Worm (Caenorhabditis elegans) whole organism, late embryonic: ENCODE results near the gene W04H10.5.
"Not testable (repeated sequence)": the region's sequence is repeated elsewhere in the genome, so short reads cannot be mapped to it uniquely, and the experiment has no call there.

Source experiments
- C38D4.7 ChIP-seq: fragments of 200-800 bp; sonication (Bioruptor generic); optimal IDR thresholded peaks from 2 replicates; lab custom pipeline; 2018; ENCODE audit warnings: mild to moderate bottlenecking, missing genetic modification characterization, moderate library complexity, missing compliant biosample characterization
- K02D7.2 ChIP-seq: sonication (generic microtip); optimal IDR thresholded peaks from 2 replicates; lab custom pipeline; 2017; ENCODE audit warnings: mild to moderate bottlenecking, missing genetic modification characterization, missing compliant biosample characterization
- T23F11.4 ChIP-seq: fragments of 200-800 bp; sonication (Bioruptor generic); optimal IDR thresholded peaks from 2 replicates; lab custom pipeline; 2018; ENCODE audit warnings: mild to moderate bottlenecking, missing genetic modification characterization, missing compliant biosample characterization
- ama-1 ChIP-seq: fragments of 150-350 bp; optimal IDR thresholded peaks from 2 replicates; lab custom pipeline; 2014
- ceh-31 ChIP-seq: sonication (generic microtip); optimal IDR thresholded peaks from 2 replicates; lab custom pipeline; 2016; ENCODE audit warnings: missing genetic modification characterization, missing compliant biosample characterization
- ceh-34 ChIP-seq: sonication (generic microtip); optimal IDR thresholded peaks from 2 replicates; lab custom pipeline; 2016; ENCODE audit warnings: mild to moderate bottlenecking, missing genetic modification characterization, missing compliant biosample characterization
- ceh-45 ChIP-seq: fragments of 200-800 bp; sonication (Bioruptor generic); IDR thresholded peaks from 2 replicates; pipeline ENCODE4 v1.3.6; 2022; ENCODE audit warnings: missing genetic modification reagents, missing genetic modification characterization, missing compliant biosample characterization
- ceh-48 ChIP-seq: sonication (generic microtip); optimal IDR thresholded peaks from 2 replicates; lab custom pipeline; 2016; ENCODE audit warnings: missing genetic modification characterization, inconsistent platforms, missing compliant biosample characterization
- ceh-6 ChIP-seq: fragments of 200-800 bp; sonication (Bioruptor generic); optimal IDR thresholded peaks from 2 replicates; lab custom pipeline; 2018; ENCODE audit warnings: mild to moderate bottlenecking, missing genetic modification characterization, missing compliant biosample characterization
- ceh-9 ChIP-seq: sonication (generic microtip); optimal IDR thresholded peaks from 2 replicates; lab custom pipeline; 2016; ENCODE audit warnings: mild to moderate bottlenecking, missing genetic modification characterization, inconsistent platforms, missing compliant biosample characterization
- che-1 ChIP-seq: sonication (generic microtip); optimal IDR thresholded peaks from 2 replicates; lab custom pipeline; 2016; ENCODE audit warnings: mild to moderate bottlenecking, missing genetic modification characterization, missing compliant biosample characterization
- dmd-4 ChIP-seq: sonication (generic microtip); optimal IDR thresholded peaks from 2 replicates; lab custom pipeline; 2016; ENCODE audit warnings: borderline replicate concordance, missing genetic modification characterization, missing compliant biosample characterization
- elt-4 ChIP-seq: sonication (generic microtip); optimal IDR thresholded peaks from 2 replicates; lab custom pipeline; 2016; ENCODE audit warnings: missing genetic modification characterization, missing compliant biosample characterization
- ets-4 ChIP-seq: sonication (generic microtip); optimal IDR thresholded peaks from 2 replicates; lab custom pipeline; 2016; ENCODE audit warnings: missing genetic modification characterization, missing compliant biosample characterization
- eyg-1 ChIP-seq: sonication (generic microtip); optimal IDR thresholded peaks from 2 replicates; lab custom pipeline; 2016; ENCODE audit warnings: missing genotype, missing genetic modification characterization, missing compliant biosample characterization
- fkh-10 ChIP-seq: fragments of 150-350 bp; optimal IDR thresholded peaks from 2 replicates; lab custom pipeline; 2014; ENCODE audit warnings: missing biosample characterization, missing genetic modification reagents, missing genetic modification characterization
- hlh-13 ChIP-seq: fragments of 200-800 bp; sonication (Bioruptor generic); optimal IDR thresholded peaks from 2 replicates; lab custom pipeline; 2018; ENCODE audit warnings: mild to moderate bottlenecking, missing genetic modification characterization, missing compliant biosample characterization
- hlh-15 ChIP-seq: sonication (generic microtip); optimal IDR thresholded peaks from 2 replicates; lab custom pipeline; 2016; ENCODE audit warnings: missing genetic modification characterization, missing compliant biosample characterization
- hlh-30 ChIP-seq: sonication (generic microtip); optimal IDR thresholded peaks from 2 replicates; lab custom pipeline; 2017; ENCODE audit warnings: antibody characterized with exemption, missing genetic modification characterization, missing compliant biosample characterization; ENCODE audit not compliant: insufficient read depth
- lim-6 ChIP-seq: sonication (generic microtip); optimal IDR thresholded peaks from 2 replicates; lab custom pipeline; 2016; ENCODE audit warnings: missing genetic modification characterization, missing compliant biosample characterization
- lin-11 ChIP-seq: fragments of 200-800 bp; sonication (Bioruptor generic); optimal IDR thresholded peaks from 2 replicates; lab custom pipeline; 2018; ENCODE audit warnings: mild to moderate bottlenecking, missing genetic modification characterization, missing compliant biosample characterization
- mec-3 ChIP-seq: sonication (generic microtip); optimal IDR thresholded peaks from 2 replicates; lab custom pipeline; 2016; ENCODE audit warnings: borderline replicate concordance, missing genetic modification characterization, missing compliant biosample characterization
- nhr-11 ChIP-seq: fragments of 150-350 bp; optimal IDR thresholded peaks from 2 replicates; lab custom pipeline; 2014; ENCODE audit warnings: missing biosample characterization, missing genetic modification characterization
- nhr-232 ChIP-seq: sonication (generic microtip); optimal IDR thresholded peaks from 2 replicates; lab custom pipeline; 2016; ENCODE audit warnings: missing genetic modification characterization, missing compliant biosample characterization
- odd-2 ChIP-seq: sonication (generic microtip); optimal IDR thresholded peaks from 2 replicates; lab custom pipeline; 2017; ENCODE audit warnings: antibody characterized with exemption, mild to moderate bottlenecking, missing genetic modification characterization, missing compliant biosample characterization
- pha-2 ChIP-seq: sonication (generic microtip); optimal IDR thresholded peaks from 2 replicates; lab custom pipeline; 2017; ENCODE audit warnings: mild to moderate bottlenecking, missing genetic modification characterization, missing compliant biosample characterization
- pros-1 ChIP-seq: fragments of 150-350 bp; optimal IDR thresholded peaks from 2 replicates; lab custom pipeline; 2014; ENCODE audit warnings: missing biosample characterization, missing genetic modification reagents, missing genetic modification characterization
- rnt-1 ChIP-seq: sonication (generic microtip); optimal IDR thresholded peaks from 2 replicates; lab custom pipeline; 2016; ENCODE audit warnings: missing genetic modification characterization, missing compliant biosample characterization
- syd-9 ChIP-seq: sonication (generic microtip); optimal IDR thresholded peaks from 2 replicates; lab custom pipeline; 2016; ENCODE audit warnings: mild to moderate bottlenecking, missing genetic modification characterization, moderate library complexity, missing compliant biosample characterization
- tbx-2 ChIP-seq: sonication (generic microtip); optimal IDR thresholded peaks from 2 replicates; lab custom pipeline; 2016; ENCODE audit warnings: missing genetic modification characterization, missing compliant biosample characterization
- tbx-7 ChIP-seq: sonication (generic microtip); optimal IDR thresholded peaks from 2 replicates; lab custom pipeline; 2016; ENCODE audit warnings: missing genotype, missing genetic modification characterization, missing compliant biosample characterization
- unc-42 ChIP-seq: sonication (generic microtip); optimal IDR thresholded peaks from 2 replicates; lab custom pipeline; 2016; ENCODE audit warnings: missing genotype, missing genetic modification characterization, missing compliant biosample characterization
- unc-86 ChIP-seq: sonication (generic microtip); optimal IDR thresholded peaks from 2 replicates; lab custom pipeline; 2016; ENCODE audit warnings: missing genetic modification characterization, missing compliant biosample characterization

Gene W04H10.5

ce11 chrII:602969-603368 is 3.2 kb upstream of the W04H10.5 start (continued):
- TF ChIP-seq tbx-7 (tag; lab: Kevin White, UChicago) (no peak), hlh-15 (no peak), eyg-1 (tag; lab: Kevin White, UChicago) (no peak), elt-4 (tag; lab: Kevin White, UChicago) (no peak), syd-9 (tag; lab: Kevin White, UChicago) (no peak), ceh-9 (tag; lab: Kevin White, UChicago) (no peak), K02D7.2 (tag; lab: Kevin White, UChicago) (no peak), mec-3 (no peak), rnt-1 (peak; percentile 13)

- TF ChIP-seq unc-86 (tag; lab: Kevin White, UChicago), result no peak
- TF ChIP-seq unc-42 (tag; lab: Kevin White, UChicago), result no peak
- no peak for TF ChIP-seq ceh-31 (tag; lab: Kevin White, UChicago)
- TF ChIP-seq nhr-11 (tag; lab: Kevin White, UChicago), result no peak
- no peak for TF ChIP-seq ama-1 (lab: Kevin White, UChicago)
- no peak for TF ChIP-seq lim-6 (tag; lab: Kevin White, UChicago)
- no peak for TF ChIP-seq ceh-6 (GFP tag; lab: Kevin White, UChicago)
- TF ChIP-seq pha-2, result no peak
- no peak for TF ChIP-seq C38D4.7
- no peak for TF ChIP-seq pros-1 (tag; lab: Kevin White, UChicago)
- no peak for TF ChIP-seq ets-4 (tag; lab: Kevin White, UChicago)
- no peak for TF ChIP-seq che-1 (tag; lab: Kevin White, UChicago)
- no peak for TF ChIP-seq fkh-10 (GFP tag; lab: Kevin White, UChicago)
- TF ChIP-seq ceh-34 (tag; lab: Kevin White, UChicago), result no peak
- TF ChIP-seq, all 69 proteins: peak for 0
Observed at ce11 chrII:605267-605666, 866 bp upstream of the W04H10.5 start, which contains the start of gene W04H10.2. Gene W04H10.2 (plus strand): TSS chrII:605567.

ce11 chrII:608341-608740 is 2.2 kb downstream of the W04H10.5 start, which contains the start of gene W04H10.6:
Gene W04H10.6 (minus strand): TSS chrII:608441.
- TF ChIP-seq hlh-13 (GFP tag; lab: Kevin White, UChicago) (no peak), odd-2 (tag; lab: Kevin White, UChicago) (no peak), hlh-30 (peak; percentile 18)

ce11 chrII:608757-609156 is 2.6 kb downstream of the W04H10.5 start, which contains the start of gene W04H10.1:
Gene W04H10.1 (plus strand): TSS chrII:609057.
- TF ChIP-seq che-1 (tag; lab: Kevin White, UChicago) (no peak), hlh-15 (no peak), ceh-45 (GFP tag; lab: Robert Waterston, UW) (no peak), pros-1 (tag; lab: Kevin White, UChicago) (no peak), mec-3 (no peak), T23F11.4 (GFP tag; lab: Kevin White, UChicago) (no peak), tbx-2 (tag; lab: Kevin White, UChicago) (no peak), dmd-4 (tag; lab: Kevin White, UChicago) (no peak), lin-11 (tag; lab: Kevin White, UChicago) (no peak), unc-86 (tag; lab: Kevin White, UChicago) (no peak)
- TF ChIP-seq, all 69 proteins: peak for 0

ce11 chrII:612361-612760 is 6.2 kb downstream of the W04H10.5 start, which contains the start of gene clec-118:
Gene clec-118 (minus strand): TSS chrII:612461.
- not testable (repeated sequence) for TF ChIP-seq nhr-11 (tag; lab: Kevin White, UChicago); nhr-232 (tag; lab: Kevin White, UChicago); hlh-15

- TF ChIP-seq ceh-48 (tag; lab: Kevin White, UChicago), result peak; percentile 48
- no peak for TF ChIP-seq ceh-34 (tag; lab: Kevin White, UChicago)
Observed at ce11 chrII:614701-615100, 8.6 kb downstream of the W04H10.5 start.
